Worm (Caenorhabditis elegans): ENCODE data around the gene C02F5.13.

- TF ChIP-seq nfya-1 (tag; optimal IDR thresholded peaks at IDR 0.05; ENCODE audit: insufficient read depth) = no peak
- TF ChIP-seq unc-62 (GFP tag; optimal IDR thresholded peaks at IDR 0.05) = no peak
- TF ChIP-seq nhr-67 (tag; optimal IDR thresholded peaks at IDR 0.05) = no peak
- TF ChIP-seq skn-1 (tag; optimal IDR thresholded peaks at IDR 0.05) = no peak
- no peak for TF ChIP-seq fkh-10 (GFP tag; optimal IDR thresholded peaks at IDR 0.05)
- no peak for TF ChIP-seq elt-1 (tag; optimal IDR thresholded peaks at IDR 0.05)
- no peak for TF ChIP-seq nhr-43 (tag; optimal IDR thresholded peaks at IDR 0.05; ENCODE audit: poor library complexity, severe bottlenecking)
- TF ChIP-seq ZK546.5 (tag; optimal IDR thresholded peaks at IDR 0.05) = no peak
- TF ChIP-seq pha-4 (tag; optimal IDR thresholded peaks at IDR 0.05) = peak; percentile 28
- TF ChIP-seq nhr-77 (tag; optimal IDR thresholded peaks at IDR 0.05) = no peak
- no peak for TF ChIP-seq ztf-4 (tag; optimal IDR thresholded peaks at IDR 0.05)
- no peak for TF ChIP-seq nhr-237 (tag; optimal IDR thresholded peaks at IDR 0.05)
Measured at ce11 chrIII:8232634-8233033, 14.5 kb upstream of the C02F5.13 start, which contains the start of gene henn-1.
